Fruit fly (Drosophila melanogaster): ENCODE results near the gene ND-13B.

Gene ND-13B

DNA sequence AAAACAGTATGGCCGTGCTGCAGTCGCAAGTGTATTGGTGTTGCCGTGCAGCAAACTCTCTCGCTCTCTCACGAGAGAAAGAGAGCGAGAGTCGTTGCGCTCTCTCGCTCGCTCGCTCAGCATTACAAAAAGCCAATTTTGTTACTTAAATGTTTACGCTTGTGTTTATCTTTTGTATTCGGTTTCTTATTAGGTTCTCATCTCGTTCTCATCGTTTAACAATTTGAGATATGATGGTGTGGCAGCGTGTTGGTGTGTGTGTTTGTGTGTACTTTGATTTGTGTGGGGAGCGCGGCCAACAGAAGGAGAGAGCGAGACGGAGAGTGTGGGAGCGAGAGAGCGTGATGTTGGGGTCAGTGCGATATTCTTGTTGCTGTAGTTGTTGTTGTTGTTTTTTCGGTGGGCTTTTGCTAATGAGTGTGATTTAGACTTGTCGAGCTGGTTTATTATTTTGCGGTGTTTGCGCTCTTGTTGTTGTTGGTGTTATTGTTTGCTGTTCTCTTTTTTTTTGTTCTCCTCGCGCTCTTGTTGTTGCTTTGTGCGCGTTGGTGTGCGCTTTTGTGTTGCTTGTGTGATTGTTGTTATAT is 43.3 kb upstream of the ND-13B start (continued):
- TF ChIP-seq Camta (GFP tag; optimal IDR thresholded peaks at IDR 0.05) (no peak), danr (GFP tag; IDR thresholded peaks at IDR 0.05) (no peak), Vsx1 (GFP tag; optimal IDR thresholded peaks at IDR 0.05) (peak; percentile 92), ssp (GFP tag; IDR thresholded peaks at IDR 0.05) (no peak), Dad (GFP tag; optimal IDR thresholded peaks at IDR 0.05) (no peak), CG4282 (GFP tag; optimal IDR thresholded peaks at IDR 0.05) (no peak), CG2129 (GFP tag; IDR thresholded peaks at IDR 0.05; ENCODE audit: partially characterized antibody) (peak; percentile 17; the same call in 1 of the 2 replicates), insv (GFP tag; optimal IDR thresholded peaks at IDR 0.05) (peak in 1 of 2 experiments; percentile 55), hb (GFP tag; IDR thresholded peaks at IDR 0.05; ENCODE audit: partially characterized antibody) (no peak), Hsf (GFP tag; optimal IDR thresholded peaks at IDR 0.05) (no peak), CG7963 (GFP tag; IDR thresholded peaks at IDR 0.05; ENCODE audit: partially characterized antibody) (no peak), CG33213 (GFP tag; optimal IDR thresholded peaks at IDR 0.05) (no peak), sens-2 (GFP tag; IDR thresholded peaks at IDR 0.05) (peak; percentile 84), tgo (GFP tag; IDR thresholded peaks at IDR 0.05) (no peak), CG2199 (GFP tag; IDR thresholded peaks at IDR 0.05) (no peak; the same call in 1 of the 3 replicates), CG7987 (GFP tag; optimal IDR thresholded peaks at IDR 0.05) (peak; percentile 71), CG6175 (GFP tag; IDR thresholded peaks at IDR 0.05) (peak; percentile 76; the same call in 1 of the 3 replicates), crp (GFP tag; optimal IDR thresholded peaks at IDR 0.05) (no peak), CG30403 (GFP tag; optimal IDR thresholded peaks at IDR 0.05) (no peak), Antp (GFP tag; optimal IDR thresholded peaks at IDR 0.05) (no peak), bab2 (GFP tag; optimal IDR thresholded peaks at IDR 0.05) (no peak), CG16863 (GFP tag; optimal IDR thresholded peaks at IDR 0.05) (no peak), bsh (GFP tag; optimal IDR thresholded peaks at IDR 0.05) (peak in 1 of 2 experiments; percentile 47), CTCF (GFP tag; optimal IDR thresholded peaks at IDR 0.05) (peak; percentile 33), CG12155 (GFP tag; optimal IDR thresholded peaks at IDR 0.05) (no peak), NFAT (GFP tag; IDR thresholded peaks at IDR 0.05) (no peak), Ets65A (GFP tag) (no peak), CG13775 (GFP tag; optimal IDR thresholded peaks at IDR 0.05) (no peak), jumu (GFP tag; optimal IDR thresholded peaks at IDR 0.05) (no peak), D19B (GFP tag; optimal IDR thresholded peaks at IDR 0.05) (no peak), fu2 (GFP tag; optimal IDR thresholded peaks at IDR 0.05) (no peak), gcm (GFP tag; optimal IDR thresholded peaks at IDR 0.05) (peak; percentile 33), CG13624 (GFP tag; optimal IDR thresholded peaks at IDR 0.05) (no peak), ato (GFP tag; IDR thresholded peaks at IDR 0.05; ENCODE audit: partially characterized antibody) (no peak), kah (GFP tag; optimal IDR thresholded peaks at IDR 0.05) (peak; percentile 53), CG8089 (GFP tag; optimal IDR thresholded peaks at IDR 0.05) (no peak), hkb (optimal IDR thresholded peaks at IDR 0.05) (no peak), hkb (GFP tag; IDR thresholded peaks at IDR 0.05) (no peak), CG6654 (GFP tag; optimal IDR thresholded peaks at IDR 0.05) (no peak), CG17359 (tag; optimal IDR thresholded peaks at IDR 0.05) (peak; percentile 10), Hr3 (GFP tag; optimal IDR thresholded peaks at IDR 0.05) (no peak), zen (tag; optimal IDR thresholded peaks at IDR 0.05) (no peak), jing (GFP tag; optimal IDR thresholded peaks at IDR 0.05) (no peak), stwl (tag; optimal IDR thresholded peaks at IDR 0.05) (peak; percentile 0), az2 (GFP tag; optimal IDR thresholded peaks at IDR 0.05) (no peak), lab (GFP tag; optimal IDR thresholded peaks at IDR 0.05) (peak; percentile 64), Atf-2 (GFP tag; optimal IDR thresholded peaks at IDR 0.05) (no peak), row (GFP tag; IDR thresholded peaks at IDR 0.05) (no peak), Drgx (GFP tag; IDR thresholded peaks at IDR 0.05) (peak; percentile 42)
